Worm (Caenorhabditis elegans) whole organism, late embryonic: ENCODE measurements around the gene C33F10.4.

Experiments
- C08G9.2 ChIP-seq: sonication (generic microtip); optimal IDR thresholded peaks from 2 replicates; lab custom pipeline; 2016; ENCODE audit warnings: mild to moderate bottlenecking, missing genetic modification characterization, moderate library complexity, missing compliant biosample characterization
- dmd-4 ChIP-seq: sonication (generic microtip); optimal IDR thresholded peaks from 2 replicates; lab custom pipeline; 2016; ENCODE audit warnings: borderline replicate concordance, missing genetic modification characterization, missing compliant biosample characterization
- fkh-10 ChIP-seq: fragments of 150-350 bp; optimal IDR thresholded peaks from 2 replicates; lab custom pipeline; 2014; ENCODE audit warnings: missing biosample characterization, missing genetic modification reagents, missing genetic modification characterization
- hlh-30 ChIP-seq: sonication (generic microtip); optimal IDR thresholded peaks from 2 replicates; lab custom pipeline; 2017; ENCODE audit warnings: antibody characterized with exemption, missing genetic modification characterization, missing compliant biosample characterization; ENCODE audit not compliant: insufficient read depth
- pax-1 ChIP-seq: fragments of 150-350 bp; optimal IDR thresholded peaks from 2 replicates; lab custom pipeline; 2014; ENCODE audit warnings: missing biosample characterization, missing genetic modification characterization
- rnt-1 ChIP-seq: sonication (generic microtip); optimal IDR thresholded peaks from 2 replicates; lab custom pipeline; 2016; ENCODE audit warnings: missing genetic modification characterization, missing compliant biosample characterization
- sox-4 ChIP-seq: sonication (generic microtip); optimal IDR thresholded peaks from 2 replicates; lab custom pipeline; 2017; ENCODE audit warnings: mild to moderate bottlenecking, missing genetic modification characterization, inconsistent platforms, missing compliant biosample characterization

ce11 chrII:4747697-4748096 lies 47.9 kb upstream of the C33F10.4 start:
- TF ChIP-seq sox-4 (tag; lab: Kevin White, UChicago) (no peak), C08G9.2 (tag; lab: Kevin White, UChicago) (no peak), rnt-1 (tag; lab: Kevin White, UChicago) (no peak), dmd-4 (no peak), fkh-10 (no peak), hlh-30 (tag; lab: Kevin White, UChicago) (no peak), pax-1 (tag; lab: Kevin White, UChicago) (no peak)
